Fruit fly (Drosophila melanogaster): ENCODE measurements around the gene CG8460.

dm6 chr2L:8239712-8240245 lies 42.8 kb downstream of the CG8460 start, which contains the start of gene Pvr:
- no peak for TF ChIP-seq CG8301 (tag; optimal IDR thresholded peaks at IDR 0.05)
- TF ChIP-seq Ets98B (GFP tag; IDR thresholded peaks at IDR 0.05) = no peak
- no peak for TF ChIP-seq CG17806 (tag; optimal IDR thresholded peaks at IDR 0.05)
- no peak for TF ChIP-seq Pif1A (GFP tag; optimal IDR thresholded peaks at IDR 0.05)
- TF ChIP-seq rn (GFP tag; IDR thresholded peaks at IDR 0.05) = no peak
- TF ChIP-seq CG8159 (tag; optimal IDR thresholded peaks at IDR 0.05) = no peak
- TF ChIP-seq D1 (tag; optimal IDR thresholded peaks at IDR 0.05) = no peak
- no peak for TF ChIP-seq EcR (GFP tag; optimal IDR thresholded peaks at IDR 0.05)
- TF ChIP-seq CG34367 (tag; optimal IDR thresholded peaks at IDR 0.05) = no peak
- no peak for TF ChIP-seq CG32121 (GFP tag; IDR thresholded peaks at IDR 0.05)
- no peak for TF ChIP-seq gl (tag; optimal IDR thresholded peaks at IDR 0.05)
- TF ChIP-seq CG9948 (tag; optimal IDR thresholded peaks at IDR 0.05) = no peak

Measured in whole organism, pupa.